Worm (Caenorhabditis elegans) whole organism, L1 larva: Measurements from ENCODE around the gene F17E5.2.

Experiments used
- ama-1 ChIP-seq: fragments of 150-350 bp; optimal IDR thresholded peaks from 2 replicates; lab custom pipeline; 2014
- irx-1 ChIP-seq: sonication (generic microtip); optimal IDR thresholded peaks from 2 replicates; lab custom pipeline; 2016; ENCODE audit warnings: missing genetic modification characterization, missing compliant biosample characterization
- lin-14 ChIP-seq: fragments of 200-800 bp; sonication (Bioruptor generic); optimal IDR thresholded peaks from 2 replicates; lab custom pipeline; 2018; ENCODE audit warnings: mild to moderate bottlenecking, missing genetic modification characterization, moderate library complexity, missing compliant biosample characterization
- pag-3 ChIP-seq: sonication (generic microtip); optimal IDR thresholded peaks from 2 replicates; lab custom pipeline; 2017; ENCODE audit warnings: missing genetic modification characterization, mild to moderate bottlenecking, missing compliant biosample characterization, antibody characterized with exemption, borderline replicate concordance; ENCODE audit not compliant: insufficient read depth

- peak; percentile 63 for TF ChIP-seq lin-14 (GFP tag; lab: Kevin White, UChicago)
- no peak for TF ChIP-seq pag-3 (tag; lab: Kevin White, UChicago)
- TF ChIP-seq ama-1 (lab: Kevin White, UChicago) = no peak
- TF ChIP-seq irx-1 (tag; lab: Kevin White, UChicago) = no peak
These were observed 28.5 kb downstream of the F17E5.2 start for ce11 chrX:12422580-12422979.
